Worm (Caenorhabditis elegans): ENCODE data around the gene idpc-1.

- TF ChIP-seq ztf-29 (GFP tag; IDR thresholded peaks at IDR 0.05) (no peak), med-1 (GFP tag; optimal IDR thresholded peaks at IDR 0.05; ENCODE audit: insufficient read depth) (no peak), ref-1 (GFP tag; conservative IDR thresholded peaks at IDR 0.05) (no peak), cog-1 (tag; optimal IDR thresholded peaks at IDR 0.05) (no peak), T22C8.4 (GFP tag; IDR thresholded peaks at IDR 0.05) (no peak)
These were observed 16.6 kb upstream of the idpc-1 start, which contains the start of gene twk-31 for ce11 chrIII:11410378-11410777.

All from whole organism, midembryonic.